Worm (Caenorhabditis elegans): ENCODE measurements around the gene idpa-2.

The idpa-2 gene

DNA sequence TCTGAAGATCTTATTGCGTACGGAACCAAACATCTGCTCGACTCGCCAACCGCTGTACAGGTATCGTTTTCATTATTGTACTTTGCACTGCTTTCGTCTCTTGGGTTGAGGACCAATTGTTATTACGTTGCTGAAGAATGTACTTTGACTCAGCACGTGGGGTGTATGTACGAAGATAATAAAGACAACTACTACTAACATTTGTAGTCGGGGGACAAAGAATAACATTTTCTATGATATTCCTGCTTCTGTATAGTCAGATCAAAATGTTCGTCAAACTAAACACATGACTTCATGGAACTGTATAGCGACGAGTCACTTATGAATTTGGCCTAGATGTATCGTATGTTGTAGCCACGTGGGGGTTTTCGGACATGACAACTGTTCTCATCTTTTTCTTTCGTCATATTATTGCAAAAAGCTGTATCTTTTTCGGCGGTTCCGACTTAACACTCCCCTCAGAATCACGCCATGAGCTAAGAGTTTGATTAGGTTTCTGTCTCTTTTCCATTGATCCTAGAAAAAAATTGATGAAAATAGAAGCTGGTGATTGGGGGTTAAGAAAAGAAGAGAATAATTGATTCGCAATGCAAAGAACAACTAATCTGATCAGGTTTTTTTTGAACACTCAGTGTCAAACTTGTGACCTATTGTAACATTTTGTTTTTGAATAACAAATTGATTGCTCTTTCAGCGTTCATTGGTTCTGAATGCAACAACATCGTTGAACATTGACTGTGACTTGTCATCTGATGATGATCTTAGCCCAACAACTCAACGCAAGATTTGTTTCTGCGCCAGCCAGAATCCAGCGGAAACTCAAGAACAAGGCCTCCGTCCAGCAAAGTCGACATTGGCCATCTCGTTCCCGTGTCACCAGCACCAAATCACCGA is 47.7 kb downstream of the idpa-2 start (continued):
- peak; percentile 22; the same call in 1 of the 2 replicates for TF ChIP-seq pha-4 (GFP tag; IDR thresholded peaks at IDR 0.05)
- no peak for TF ChIP-seq pha-4 (tag; optimal IDR thresholded peaks at IDR 0.05)
- peak in 1 of 2 experiments; percentile 3 for TF ChIP-seq lsy-2 (tag; optimal IDR thresholded peaks at IDR 0.05)
- TF ChIP-seq mxl-3 (GFP tag; optimal IDR thresholded peaks at IDR 0.05), result peak; percentile 40
- peak in 1 of 2 experiments; percentile 76 for TF ChIP-seq unc-62 (GFP tag; optimal IDR thresholded peaks at IDR 0.05 in 1 of 2)
- no peak for TF ChIP-seq unc-62 (tag; optimal IDR thresholded peaks at IDR 0.05)
- no peak for TF ChIP-seq sdz-12 (GFP tag; optimal IDR thresholded peaks at IDR 0.05)
- no peak; the same call in 1 of the 2 replicates for TF ChIP-seq Y48G9A.11 (GFP tag; IDR thresholded peaks at IDR 0.05)
- TF ChIP-seq nhr-11 (tag; optimal IDR thresholded peaks at IDR 0.05), result peak; percentile 62
- TF ChIP-seq mep-1 (tag; optimal IDR thresholded peaks at IDR 0.05), result peak; percentile 11
- TF ChIP-seq duxl-1 (tag; optimal IDR thresholded peaks at IDR 0.05; ENCODE audit: poor library complexity), result peak; percentile 64
- TF ChIP-seq hlh-30 (tag; optimal IDR thresholded peaks at IDR 0.05; ENCODE audit: insufficient read depth), result peak; percentile 26
- no peak for TF ChIP-seq F10B5.3 (tag; optimal IDR thresholded peaks at IDR 0.05)
- peak; percentile 62 to 68 for TF ChIP-seq mdl-1 (tag; optimal IDR thresholded peaks at IDR 0.05)

- TF ChIP-seq aly-2 (tag; optimal IDR thresholded peaks at IDR 0.05) (no peak), dve-1 (tag; optimal IDR thresholded peaks at IDR 0.05; ENCODE audit: insufficient read depth) (peak; percentile 73), hmg-1.1 (GFP tag; IDR thresholded peaks at IDR 0.05) (0 out of 2 replicates have a peak, but pooled peaks have one; percentile 15), madf-9 (GFP tag; conservative IDR thresholded peaks at IDR 0.05) (peak; percentile 36; the same call in 1 of the 2 replicates), mdl-1 (tag; optimal IDR thresholded peaks at IDR 0.05) (peak; percentile 27 to 88), hlh-11 (tag; optimal IDR thresholded peaks at IDR 0.05) (peak; percentile 74), ama-1 (optimal IDR thresholded peaks at IDR 0.05) (peak; percentile 94), nhr-11 (tag; optimal IDR thresholded peaks at IDR 0.05) (peak; percentile 23), F44E2.7 (GFP tag; IDR thresholded peaks at IDR 0.05) (no peak), nhr-28 (tag; optimal IDR thresholded peaks at IDR 0.05) (peak; percentile 96), Y48G9A.11 (GFP tag; IDR thresholded peaks at IDR 0.05) (peak; percentile 30; the same call in 1 of the 2 replicates), lsy-2 (tag; optimal IDR thresholded peaks at IDR 0.05) (peak in 1 of 2 experiments; percentile 33), daf-16 (GFP tag; optimal IDR thresholded peaks at IDR 0.05) (no peak), daf-16 (tag; optimal IDR thresholded peaks at IDR 0.05) (peak; percentile 68), nhr-42 (GFP tag; IDR thresholded peaks at IDR 0.05) (no peak), ceh-28 (tag; optimal IDR thresholded peaks at IDR 0.05) (peak; percentile 8), nhr-102 (tag; optimal IDR thresholded peaks at IDR 0.05) (peak; percentile 51), vab-7 (GFP tag; IDR thresholded peaks at IDR 0.05) (0 out of 2 replicates have a peak, but pooled peaks have one; percentile 4), zfp-2 (tag; optimal IDR thresholded peaks at IDR 0.05) (no peak), T26A8.4 (GFP tag; IDR thresholded peaks at IDR 0.05) (peak; percentile 43; the same call in 1 of the 2 replicates), zfp-3 (GFP tag; conservative IDR thresholded peaks at IDR 0.05) (no peak), nhr-10 (tag; optimal IDR thresholded peaks at IDR 0.05) (peak; percentile 77), hlh-30 (tag; optimal IDR thresholded peaks at IDR 0.05; ENCODE audit: insufficient read depth) (peak; percentile 48), rbr-2 (tag; optimal IDR thresholded peaks at IDR 0.05) (no peak), skn-1 (tag; optimal IDR thresholded peaks at IDR 0.05) (no peak), aha-1 (tag) (peak; percentile 96), dmd-6 (GFP tag; IDR thresholded peaks at IDR 0.05) (peak; percentile 52; the same call in 1 of the 2 replicates), lin-39 (tag; optimal IDR thresholded peaks at IDR 0.05) (no peak), hif-1 (tag; optimal IDR thresholded peaks at IDR 0.05) (peak in 1 of 2 experiments; percentile 45), ceh-20 (GFP tag; IDR thresholded peaks at IDR 0.05) (no peak), tra-1 (GFP tag; IDR thresholded peaks at IDR 0.05) (0 out of 2 replicates have a peak, but pooled peaks have one; percentile 21), unc-62 (GFP tag; optimal IDR thresholded peaks at IDR 0.05 in 1 of 2) (peak in 1 of 2 experiments; percentile 33), unc-62 (tag; optimal IDR thresholded peaks at IDR 0.05) (no peak), php-3 (GFP tag; IDR thresholded peaks at IDR 0.05) (no peak), mes-2 (tag; optimal IDR thresholded peaks at IDR 0.05; ENCODE audit: poor library complexity, severe bottlenecking) (peak; percentile 20), nhr-48 (tag; optimal IDR thresholded peaks at IDR 0.05) (peak; percentile 87), lin-38 (GFP tag; IDR thresholded peaks at IDR 0.05) (0 out of 2 replicates have a peak, but pooled peaks have one; percentile 21)
These were observed 49.0 kb downstream of the idpa-2 start, which contains the start of gene mak-1 for ce11 chrII:8743379-8744173. TSS of gene mak-1 (plus strand) at chrII:8744071.

All from whole organism, L4 larva.